Worm (Caenorhabditis elegans) whole organism, L2 larva: ENCODE measurements around the gene metl-18.

Source experiments
- lin-39 ChIP-seq: fragments of 150-350 bp; optimal IDR thresholded peaks from 2 replicates; lab custom pipeline; 2014; ENCODE audit warnings: missing biosample characterization, missing genetic modification reagents, missing genetic modification characterization
- nhr-21 ChIP-seq: fragments of 150-350 bp; optimal IDR thresholded peaks from 2 replicates; lab custom pipeline; 2014; ENCODE audit warnings: missing biosample characterization, missing genetic modification characterization
- sma-9 ChIP-seq, 2 experiments: fragments of 150-350 bp in 1 of 2; sonication (generic microtip) in 1 of 2; optimal IDR thresholded peaks; 2 replicates each; lab custom pipeline; 2014 to 2016; ENCODE audit warnings: missing genetic modification characterization in 2 of 2, mild to moderate bottlenecking in 1 of 2, missing biosample characterization in 1 of 2, missing compliant biosample characterization in 1 of 2, missing genetic modification reagents in 1 of 2, moderate library complexity in 1 of 2
- unc-39 ChIP-seq: fragments of 150-350 bp; optimal IDR thresholded peaks from 2 replicates; lab custom pipeline; 2014; ENCODE audit warnings: missing biosample characterization, missing genetic modification characterization
- unc-62 ChIP-seq: fragments of 150-350 bp; optimal IDR thresholded peaks from 2 replicates; lab custom pipeline; 2014; ENCODE audit warnings: missing biosample characterization, missing genetic modification reagents, missing genetic modification characterization

- TF ChIP-seq sma-9 (GFP tag; optimal IDR thresholded peaks at IDR 0.05; lab: Kevin White, UChicago) (no peak), sma-9 (tag; optimal IDR thresholded peaks at IDR 0.05; lab: Kevin White, UChicago) (no peak), nhr-21 (tag; lab: Kevin White, UChicago) (no peak), unc-39 (tag; lab: Kevin White, UChicago) (no peak), unc-62 (GFP tag; lab: Kevin White, UChicago) (no peak), lin-39 (no peak)
Measured at ce11 chrIII:3475497-3475896, 50.0 kb downstream of the metl-18 start, which contains the start of gene C34C12.9.
